Worm (Caenorhabditis elegans): ENCODE measurements around the gene sre-34.

DNA sequence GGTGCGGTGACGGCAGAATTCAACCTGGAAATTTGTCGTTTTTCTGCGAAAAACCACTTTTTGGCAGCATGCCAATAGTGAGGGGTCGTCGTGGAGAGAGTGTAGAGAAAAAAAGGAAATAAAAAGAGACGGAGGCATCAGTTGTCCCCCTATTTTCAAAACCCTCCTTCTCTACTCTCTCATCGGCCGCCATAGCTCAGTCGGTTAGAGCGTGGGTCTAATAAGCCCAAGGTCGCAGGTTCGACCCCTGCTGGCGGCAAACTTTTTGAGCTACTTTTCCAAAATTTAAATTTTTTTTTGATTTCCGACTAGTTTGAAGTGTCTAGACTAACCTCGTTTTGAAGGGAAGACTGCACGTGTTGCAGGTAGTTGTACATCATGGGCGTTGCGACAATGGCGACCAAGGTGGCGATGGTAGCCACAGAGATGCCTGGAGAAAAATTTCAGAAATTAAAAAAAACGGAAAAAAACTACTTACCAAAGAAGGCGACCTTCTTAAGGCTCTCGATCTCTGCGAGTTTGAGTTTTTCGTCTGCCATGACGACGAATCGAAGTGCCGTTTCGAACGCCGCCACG lies 44.7 kb downstream of the sre-34 start, which contains the start of gene col-85:
- 0 out of 2 replicates have a peak, but pooled peaks have one; percentile 35 for TF ChIP-seq let-526 (GFP tag; IDR thresholded peaks at IDR 0.05)
- TF ChIP-seq snpc-4 (GFP tag; optimal IDR thresholded peaks at IDR 0.05) = peak; percentile 91
- TF ChIP-seq snpc-4 (tag; optimal IDR thresholded peaks at IDR 0.05) = peak; percentile 92 to 97 (median 95)
- TF ChIP-seq athp-1 (tag; optimal IDR thresholded peaks at IDR 0.05) = peak; percentile 60
- peak; percentile 4 for TF ChIP-seq F22D6.2 (tag; optimal IDR thresholded peaks at IDR 0.05)
- peak; percentile 42 for TF ChIP-seq sptf-2 (GFP tag; optimal IDR thresholded peaks at IDR 0.05)
